Worm (Caenorhabditis elegans): ENCODE results near the gene cks-1.

DNA sequence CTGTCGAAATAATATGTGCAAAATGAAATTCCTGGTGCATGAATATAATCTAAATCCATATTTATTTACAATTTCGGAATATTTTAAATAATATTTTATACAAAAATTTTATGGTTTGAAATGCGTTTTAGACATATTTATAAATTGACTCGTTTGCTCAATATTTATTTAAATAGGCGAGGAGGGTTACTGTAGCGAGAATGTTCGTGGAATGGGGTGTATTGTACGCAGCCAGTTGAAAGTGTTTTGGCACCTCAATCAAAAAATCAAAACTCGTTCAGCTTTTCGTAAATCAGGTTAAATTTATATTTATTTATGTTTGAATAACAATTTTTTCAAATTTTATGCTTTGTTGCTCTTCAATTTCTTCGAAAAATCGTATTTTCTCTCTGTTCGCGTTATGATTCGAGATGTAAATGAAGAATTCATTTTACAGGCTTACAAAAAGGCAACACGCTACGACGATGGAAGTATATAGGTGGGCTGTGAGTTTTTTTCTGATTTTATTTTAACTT, 25.0 kb downstream of the cks-1 start, which contains the start of gene hyl-1:
- TF ChIP-seq ztf-11 (tag; optimal IDR thresholded peaks at IDR 0.05), result no peak
- no peak for TF ChIP-seq drap-1 (GFP tag; optimal IDR thresholded peaks at IDR 0.05)
- TF ChIP-seq pha-4 (tag; optimal IDR thresholded peaks at IDR 0.05), result no peak
